Fruit fly (Drosophila melanogaster): ENCODE data around the gene CG9168.

Gene CG9168

DNA sequence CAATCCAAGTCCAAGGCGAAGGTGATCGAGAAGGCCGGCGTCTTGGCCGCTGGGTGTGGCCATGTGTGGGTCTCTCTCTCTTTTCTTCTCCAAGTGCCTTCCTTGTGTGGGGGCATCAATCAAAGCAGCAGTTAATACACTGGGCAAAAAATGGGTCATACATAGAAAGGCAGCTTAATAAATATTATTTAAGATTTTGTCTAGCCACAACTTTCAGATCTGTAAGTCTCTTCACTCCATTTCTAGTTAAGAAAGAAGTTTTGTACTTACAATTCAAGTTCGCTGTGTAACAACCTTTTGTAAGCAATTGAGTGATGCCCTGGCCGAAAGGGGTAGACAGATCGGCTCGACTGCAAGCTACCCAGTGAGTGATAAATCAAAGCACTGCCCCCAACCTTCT, 2.8 kb upstream of the CG9168 start:
- TF ChIP-seq Sin3A (optimal IDR thresholded peaks at IDR 0.05): no peak
- TF ChIP-seq insv (optimal IDR thresholded peaks at IDR 0.05): no peak
- no peak for TF ChIP-seq ttk (optimal IDR thresholded peaks at IDR 0.05)
- no peak for TF ChIP-seq Myc (optimal IDR thresholded peaks at IDR 0.05)
- TF ChIP-seq psq (optimal IDR thresholded peaks at IDR 0.05): no peak
- no peak for TF ChIP-seq h (optimal IDR thresholded peaks at IDR 0.05)

DNA sequence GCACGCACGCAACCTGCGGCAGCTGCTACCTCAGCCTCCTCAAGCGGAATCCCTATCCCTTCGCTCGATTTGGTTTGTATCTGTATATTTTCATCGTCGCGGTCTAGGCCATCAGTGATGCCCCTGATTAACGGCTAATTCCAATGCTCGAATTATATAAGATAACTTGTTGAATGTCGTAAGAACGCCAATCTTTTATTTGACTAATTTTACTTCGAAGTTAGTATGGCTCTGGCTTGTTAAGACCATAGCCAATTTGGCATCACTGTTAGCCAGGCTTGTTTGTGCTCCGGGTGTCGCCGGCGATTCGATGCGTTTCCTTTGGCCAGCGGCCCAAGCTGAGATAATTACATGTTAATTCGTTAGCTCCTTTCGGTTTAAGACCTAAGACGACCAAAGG, 3.2 kb downstream of the CG9168 start:
- no peak for TF ChIP-seq h (optimal IDR thresholded peaks at IDR 0.05)
- no peak for TF ChIP-seq Myc (optimal IDR thresholded peaks at IDR 0.05)
- TF ChIP-seq ttk (optimal IDR thresholded peaks at IDR 0.05): no peak
- TF ChIP-seq Sin3A (optimal IDR thresholded peaks at IDR 0.05): no peak
- TF ChIP-seq psq (optimal IDR thresholded peaks at IDR 0.05): no peak
- TF ChIP-seq insv (optimal IDR thresholded peaks at IDR 0.05): no peak

DNA sequence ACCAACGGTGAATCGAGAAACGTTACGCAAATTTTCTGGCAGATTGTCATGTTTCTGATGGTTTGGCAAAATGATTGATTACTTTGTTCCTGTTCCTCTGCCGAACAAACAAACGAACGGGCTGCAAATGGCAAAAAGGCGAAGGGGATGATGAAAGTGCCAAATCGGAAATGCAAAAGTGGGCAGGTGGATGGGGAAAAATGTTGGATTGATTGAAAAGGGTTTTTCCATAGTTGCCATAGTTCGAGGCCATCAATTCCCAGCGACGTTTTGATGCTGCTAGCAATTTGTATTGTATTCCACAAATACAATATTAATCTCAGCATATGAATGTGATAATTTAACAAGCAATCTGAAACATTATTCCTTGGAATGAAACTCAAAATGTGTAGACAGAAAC, 5.1 kb downstream of the CG9168 start, which contains the start of gene FucTD:
Gene FucTD, plus strand, starts transcription at position 301 of the 400 bp plus-strand sequence.
- TF ChIP-seq Sin3A (optimal IDR thresholded peaks at IDR 0.05): no peak
- no peak for TF ChIP-seq insv (optimal IDR thresholded peaks at IDR 0.05)
- no peak for TF ChIP-seq psq (optimal IDR thresholded peaks at IDR 0.05)
- TF ChIP-seq h (optimal IDR thresholded peaks at IDR 0.05): no peak
- TF ChIP-seq Myc (optimal IDR thresholded peaks at IDR 0.05): no peak
- TF ChIP-seq ttk (optimal IDR thresholded peaks at IDR 0.05): no peak

DNA sequence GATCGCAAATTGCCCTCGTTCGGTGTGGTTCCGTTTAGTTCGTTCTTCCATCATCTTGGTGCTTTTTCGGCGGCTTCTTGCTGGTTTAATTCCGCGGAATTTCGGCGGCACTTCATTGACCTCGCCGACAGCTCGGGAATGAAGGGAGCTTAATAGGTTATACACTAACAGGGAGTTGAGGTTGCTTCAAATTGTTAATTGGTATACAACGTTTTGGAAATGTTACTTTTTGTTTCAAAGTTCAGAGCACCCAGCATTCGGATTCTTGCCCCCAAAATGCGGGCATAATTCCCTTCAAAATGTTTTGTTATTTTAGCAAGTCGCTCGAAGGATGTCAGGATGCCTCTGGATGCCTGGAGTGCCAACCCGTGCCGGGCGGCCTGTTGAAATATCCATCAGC, 7.0 kb downstream of the CG9168 start:
- no peak for TF ChIP-seq ttk (optimal IDR thresholded peaks at IDR 0.05)

DNA sequence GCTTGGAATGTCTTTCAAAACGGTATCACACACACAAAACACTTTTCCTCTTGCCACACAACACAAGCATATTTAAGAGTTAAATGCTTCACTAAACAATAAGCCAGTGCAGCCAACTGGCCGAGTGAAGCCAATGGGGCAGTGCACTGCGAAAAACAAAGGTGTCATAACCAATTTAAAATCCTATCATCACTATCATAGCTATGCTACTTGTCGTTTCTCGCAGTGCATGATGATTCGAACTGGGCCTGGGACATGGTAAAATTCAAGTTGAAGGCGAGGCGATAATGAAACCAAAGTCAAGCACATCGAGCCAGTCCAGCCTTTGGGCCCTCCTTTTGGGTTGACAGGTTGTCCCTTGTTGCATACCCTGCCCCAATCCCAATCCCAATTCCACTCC, 8.0 kb downstream of the CG9168 start:
- no peak for TF ChIP-seq h (optimal IDR thresholded peaks at IDR 0.05)
- no peak for TF ChIP-seq insv (optimal IDR thresholded peaks at IDR 0.05)
- no peak for TF ChIP-seq psq (optimal IDR thresholded peaks at IDR 0.05)
- no peak for TF ChIP-seq Sin3A (optimal IDR thresholded peaks at IDR 0.05)
- no peak for TF ChIP-seq ttk (optimal IDR thresholded peaks at IDR 0.05)
- no peak for TF ChIP-seq Myc (optimal IDR thresholded peaks at IDR 0.05)

DNA sequence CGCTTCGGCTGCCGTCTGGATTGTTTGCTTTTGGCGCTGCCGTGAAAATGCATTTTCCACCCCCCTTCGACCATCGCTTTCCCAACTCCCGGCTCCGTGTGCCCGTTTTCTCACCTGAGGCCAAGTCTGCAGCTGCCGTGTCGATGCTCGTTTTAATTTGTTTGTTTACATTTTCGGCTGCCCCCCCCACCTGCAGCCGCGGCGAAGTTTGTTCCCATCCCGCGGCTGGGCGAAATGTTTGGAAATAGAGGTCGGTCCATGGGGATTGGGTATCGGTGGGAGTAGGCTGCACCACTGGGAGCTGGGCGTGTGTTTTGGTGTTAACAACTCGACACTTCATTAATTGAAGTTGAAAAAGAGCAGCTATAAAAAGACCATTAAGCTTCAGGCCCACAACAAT, 9.1 kb downstream of the CG9168 start:
- TF ChIP-seq insv (optimal IDR thresholded peaks at IDR 0.05): no peak
- TF ChIP-seq Myc (optimal IDR thresholded peaks at IDR 0.05): no peak
- no peak for TF ChIP-seq h (optimal IDR thresholded peaks at IDR 0.05)
- TF ChIP-seq psq (optimal IDR thresholded peaks at IDR 0.05): no peak
- TF ChIP-seq Sin3A (optimal IDR thresholded peaks at IDR 0.05): no peak
- no peak for TF ChIP-seq ttk (optimal IDR thresholded peaks at IDR 0.05)

DNA sequence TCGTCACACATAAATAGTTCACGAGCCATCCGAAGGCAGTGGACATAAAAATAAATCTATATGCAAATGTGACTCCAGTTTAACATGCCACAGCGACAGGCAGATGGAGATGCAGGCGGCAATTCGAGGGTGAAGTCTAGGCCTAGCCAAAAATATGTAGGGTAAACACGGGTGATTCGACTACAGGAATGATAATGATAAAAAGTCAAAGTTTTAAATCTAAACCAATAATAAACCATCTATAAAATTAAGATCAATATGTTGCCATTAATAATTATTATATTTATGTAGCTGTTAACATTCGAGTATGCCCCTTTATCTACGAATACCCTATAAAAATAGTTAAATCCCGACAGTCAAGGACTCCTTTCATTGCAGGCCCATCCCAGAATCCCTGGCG, 10.1 kb downstream of the CG9168 start:
- no peak for TF ChIP-seq psq (optimal IDR thresholded peaks at IDR 0.05)
- TF ChIP-seq Sin3A (optimal IDR thresholded peaks at IDR 0.05): no peak
- TF ChIP-seq Myc (optimal IDR thresholded peaks at IDR 0.05): no peak
- no peak for TF ChIP-seq h (optimal IDR thresholded peaks at IDR 0.05)
- TF ChIP-seq insv (optimal IDR thresholded peaks at IDR 0.05): no peak
- TF ChIP-seq ttk (optimal IDR thresholded peaks at IDR 0.05): no peak

DNA sequence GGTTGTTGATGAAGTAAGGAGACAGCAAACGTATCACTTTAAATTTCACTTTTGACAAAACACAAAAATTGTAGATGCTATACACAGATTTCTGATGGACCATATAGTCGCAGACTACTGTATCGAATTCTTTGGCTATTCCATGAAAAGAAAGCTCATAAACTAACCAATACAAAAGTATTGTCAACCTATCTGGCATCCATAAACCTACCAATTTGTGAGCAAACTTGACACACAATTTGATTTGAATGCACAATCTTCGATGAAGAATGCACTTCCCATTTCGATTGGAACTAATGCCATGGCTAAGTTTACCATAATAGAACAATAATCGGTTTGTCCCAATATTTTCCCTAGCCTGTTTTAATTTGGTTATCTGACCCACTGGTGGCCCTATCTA, 12.5 kb downstream of the CG9168 start, which contains the start of gene CG9173:
Gene CG9173, minus strand, starts transcription at position 101 of the 400 bp plus-strand sequence.
- TF ChIP-seq h (optimal IDR thresholded peaks at IDR 0.05) (no peak), ttk (optimal IDR thresholded peaks at IDR 0.05) (no peak), psq (optimal IDR thresholded peaks at IDR 0.05) (no peak), Myc (optimal IDR thresholded peaks at IDR 0.05) (no peak), insv (optimal IDR thresholded peaks at IDR 0.05) (no peak), Sin3A (optimal IDR thresholded peaks at IDR 0.05) (no peak)

DNA sequence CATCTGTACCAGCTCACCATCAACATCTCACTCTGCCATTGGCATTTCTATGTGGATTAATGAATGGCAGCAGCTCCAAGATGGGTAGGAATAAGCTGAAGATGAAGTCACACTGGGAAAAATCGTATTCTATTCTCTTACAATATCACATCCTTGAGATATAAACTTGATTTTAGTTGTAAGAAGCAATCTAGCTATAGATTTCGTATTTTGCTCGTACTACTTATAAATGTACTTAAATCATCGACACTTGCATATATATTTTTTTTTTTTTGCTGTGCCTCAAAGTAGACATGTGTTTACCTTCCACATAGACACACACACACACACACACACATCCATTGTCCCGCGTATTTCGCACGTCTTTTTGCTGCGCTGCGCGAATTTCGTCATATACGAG, 13.6 kb downstream of the CG9168 start:
- TF ChIP-seq Sin3A (optimal IDR thresholded peaks at IDR 0.05) (no peak), ttk (optimal IDR thresholded peaks at IDR 0.05) (no peak), psq (optimal IDR thresholded peaks at IDR 0.05) (no peak), insv (optimal IDR thresholded peaks at IDR 0.05) (no peak), Myc (optimal IDR thresholded peaks at IDR 0.05) (no peak), h (optimal IDR thresholded peaks at IDR 0.05) (no peak)

DNA sequence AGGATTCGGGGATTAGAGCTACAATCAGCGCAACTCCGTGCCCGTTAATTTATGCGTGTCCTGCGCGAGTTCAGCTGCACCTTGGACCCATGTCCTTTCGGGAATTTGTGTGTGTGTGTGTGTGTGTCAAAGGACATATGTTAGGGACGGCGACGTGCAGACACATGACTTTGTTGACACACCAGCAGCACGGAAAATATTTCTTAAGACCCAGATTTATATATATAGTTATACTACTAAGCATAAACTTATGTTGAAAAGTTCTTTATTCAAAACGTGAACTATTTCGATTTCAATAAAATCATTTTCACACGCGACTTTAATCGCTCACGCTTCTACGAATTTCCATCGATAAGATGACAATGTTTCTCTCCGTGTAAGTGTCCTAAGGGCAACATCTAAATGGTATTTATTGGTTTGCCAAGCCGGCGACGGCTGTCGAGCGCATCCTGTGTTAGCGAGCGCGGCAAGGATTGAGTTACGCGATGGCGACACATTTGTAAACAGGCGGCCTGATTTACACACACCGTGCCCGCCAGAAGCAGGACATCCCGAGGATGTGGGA, 20.7 kb downstream of the CG9168 start:
- TF ChIP-seq psq (optimal IDR thresholded peaks at IDR 0.05) (no peak), insv (optimal IDR thresholded peaks at IDR 0.05) (no peak), Myc (optimal IDR thresholded peaks at IDR 0.05) (no peak), ttk (optimal IDR thresholded peaks at IDR 0.05) (no peak), Sin3A (optimal IDR thresholded peaks at IDR 0.05) (no peak), h (optimal IDR thresholded peaks at IDR 0.05) (no peak)

DNA sequence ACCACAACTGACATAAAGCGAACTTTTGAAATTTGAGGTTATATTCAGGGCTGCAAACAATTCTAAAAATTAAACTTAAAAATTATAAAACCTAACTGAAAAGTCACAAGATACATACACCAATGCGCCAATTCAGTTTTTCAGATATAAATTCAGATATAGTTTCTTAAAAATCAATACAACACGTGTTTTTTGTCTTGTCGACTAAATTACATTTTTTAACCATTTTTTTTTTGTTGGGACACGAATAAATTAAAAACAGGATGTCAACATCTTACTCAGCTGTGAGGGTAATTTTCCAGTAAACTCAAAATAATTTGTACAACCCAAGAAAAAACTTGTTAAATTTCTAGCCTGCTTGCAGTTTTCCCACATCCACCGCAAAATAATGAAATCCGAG, 26.9 kb downstream of the CG9168 start, which contains the start of gene SA2:
Gene SA2, minus strand, starts transcription at position 101 of the 400 bp plus-strand sequence.
- TF ChIP-seq h (optimal IDR thresholded peaks at IDR 0.05): no peak
- TF ChIP-seq insv (optimal IDR thresholded peaks at IDR 0.05): no peak
- TF ChIP-seq ttk (optimal IDR thresholded peaks at IDR 0.05): no peak
- no peak for TF ChIP-seq Myc (optimal IDR thresholded peaks at IDR 0.05)
- no peak for TF ChIP-seq Sin3A (optimal IDR thresholded peaks at IDR 0.05)
- no peak for TF ChIP-seq psq (optimal IDR thresholded peaks at IDR 0.05)

DNA sequence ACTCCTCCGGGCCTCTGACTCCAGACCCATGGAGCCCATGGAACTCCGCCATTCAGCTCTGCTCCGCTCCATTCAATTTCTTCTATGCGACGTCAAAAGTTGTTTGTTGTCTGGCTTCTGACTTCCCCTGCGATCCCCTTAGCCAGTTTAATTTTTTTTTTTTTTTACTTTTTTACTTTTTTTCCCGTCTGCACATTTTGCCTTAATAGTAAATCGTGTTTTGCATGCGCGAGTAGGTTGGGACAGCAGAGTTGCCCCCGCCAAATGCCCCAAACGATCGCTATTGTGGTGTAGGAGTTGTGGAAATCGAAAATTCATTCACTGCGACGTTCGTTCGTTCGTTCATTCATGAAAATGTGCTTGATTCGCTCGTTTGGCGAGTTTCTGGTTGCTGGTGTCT, 30.1 kb downstream of the CG9168 start:
- TF ChIP-seq ttk (optimal IDR thresholded peaks at IDR 0.05) (no peak), Sin3A (optimal IDR thresholded peaks at IDR 0.05) (no peak)

DNA sequence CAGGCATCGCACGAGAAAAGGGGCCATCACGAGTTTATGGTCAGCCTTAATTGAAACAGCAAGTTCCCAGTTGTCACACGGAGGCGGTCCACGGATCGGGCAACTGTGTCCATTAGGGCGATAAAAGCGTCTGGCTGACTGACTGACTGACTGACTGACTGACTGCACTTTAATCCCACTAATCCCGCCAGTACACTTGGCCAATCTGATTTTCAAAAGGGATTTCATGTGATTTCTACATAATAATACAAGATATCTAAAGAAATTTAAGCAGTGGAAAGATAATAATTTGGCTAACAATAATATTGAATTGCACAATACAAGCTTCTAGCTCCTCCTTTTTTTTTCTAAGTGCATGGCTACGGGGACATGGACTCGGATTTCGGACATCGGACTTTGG, 31.5 kb downstream of the CG9168 start:
- TF ChIP-seq h (optimal IDR thresholded peaks at IDR 0.05): no peak
- no peak for TF ChIP-seq insv (optimal IDR thresholded peaks at IDR 0.05)
- no peak for TF ChIP-seq Sin3A (optimal IDR thresholded peaks at IDR 0.05)

All from Kc167 (cell line).